Fruit fly (Drosophila melanogaster) whole organism, prepupa: ENCODE data around the gene CG14005.

Experiments
- CG10631 ChIP-seq: fragments of 200-800 bp; sonication (Bioruptor generic); optimal IDR thresholded peaks from 2 replicates; lab custom pipeline; 2016; ENCODE audit warnings: missing biosample characterization, missing genetic modification characterization
- CG15336 ChIP-seq: fragments of 200-800 bp; sonication (Bioruptor generic); IDR thresholded peaks from 2 replicates; pipeline ENCODE4 v1.3.6; 2022; ENCODE audit warnings: missing biosample characterization, missing genetic modification characterization
- CG1621 ChIP-seq: fragments of 200-800 bp; sonication (Bioruptor generic); optimal IDR thresholded peaks from 3 replicates; lab custom pipeline; 2018; ENCODE audit warnings: missing biosample characterization, mild to moderate bottlenecking, missing genetic modification characterization
- CG3032 ChIP-seq: fragments of 200-800 bp; optimal IDR thresholded peaks from 2 replicates; lab custom pipeline; 2019; ENCODE audit warnings: missing biosample characterization, mild to moderate bottlenecking, missing genetic modification characterization, moderate library complexity
- CG31627 ChIP-seq: fragments of 200-800 bp; sonication (Bioruptor generic); optimal IDR thresholded peaks from 3 replicates; lab custom pipeline; 2016; ENCODE audit warnings: missing biosample characterization, missing genetic modification characterization
- CG32006 ChIP-seq: fragments of 200-800 bp; sonication (Bioruptor generic); optimal IDR thresholded peaks from 3 replicates; lab custom pipeline; 2017; ENCODE audit warnings: missing biosample characterization, mild to moderate bottlenecking, missing genetic modification characterization
- CG3919 ChIP-seq: fragments of 200-800 bp; sonication (Bioruptor generic); optimal IDR thresholded peaks from 3 replicates; lab custom pipeline; 2016; ENCODE audit warnings: missing biosample characterization, missing genetic modification characterization
- CG6163 ChIP-seq: fragments of 200-800 bp; sonication (Bioruptor generic); IDR thresholded peaks from 3 replicates; pipeline ENCODE4 v1.3.6; 2022; ENCODE audit warnings: missing biosample characterization, missing genetic modification characterization
- CG6276 ChIP-seq: fragments of 200-800 bp; sonication (Bioruptor generic); optimal IDR thresholded peaks from 2 replicates; lab custom pipeline; 2017; ENCODE audit warnings: missing biosample characterization, mild to moderate bottlenecking, missing genetic modification characterization
- CG6792 ChIP-seq: fragments of 200-800 bp; sonication (Bioruptor generic); optimal IDR thresholded peaks from 3 replicates; lab custom pipeline; 2016; ENCODE audit warnings: missing biosample characterization, missing genetic modification characterization
- CG6808 ChIP-seq: fragments of 200-800 bp; sonication (Bioruptor generic); optimal IDR thresholded peaks from 3 replicates; lab custom pipeline; 2017; ENCODE audit warnings: missing biosample characterization, missing genetic modification characterization, mild to moderate bottlenecking, moderate library complexity, missing genetic modification reagents
- CG7368 ChIP-seq: fragments of 200-800 bp; sonication (Bioruptor generic); optimal IDR thresholded peaks from 3 replicates; lab custom pipeline; 2016; ENCODE audit warnings: missing biosample characterization, missing genetic modification characterization
- CG8119 ChIP-seq: fragments of 200-800 bp; sonication (Bioruptor generic); IDR thresholded peaks from 3 replicates; pipeline ENCODE4 v1.3.6; 2022; ENCODE audit warnings: missing biosample characterization, missing genetic modification characterization
- CG8319 ChIP-seq: fragments of 200-800 bp; sonication (Bioruptor generic); optimal IDR thresholded peaks from 3 replicates; lab custom pipeline; 2016; ENCODE audit warnings: missing biosample characterization, missing genetic modification characterization
- CG8632 ChIP-seq: fragments of 200-800 bp; sonication (Bioruptor generic); optimal IDR thresholded peaks from 3 replicates; lab custom pipeline; 2016; ENCODE audit warnings: missing biosample characterization, missing genetic modification characterization
- Eip75B ChIP-seq: fragments of 200-800 bp; sonication (Bioruptor generic); optimal IDR thresholded peaks from 3 replicates; lab custom pipeline; 2016; ENCODE audit warnings: missing biosample characterization, missing genetic modification characterization
- Eip93F ChIP-seq: fragments of 200-800 bp; sonication (Bioruptor generic); optimal IDR thresholded peaks from 2 replicates; lab custom pipeline; 2016; ENCODE audit warnings: missing biosample characterization, mild to moderate bottlenecking, missing genetic modification characterization
- Ets21C ChIP-seq: fragments of 200-800 bp; sonication (Bioruptor generic); optimal IDR thresholded peaks from 3 replicates; lab custom pipeline; 2016; ENCODE audit warnings: missing biosample characterization, missing genetic modification characterization
- Ets96B ChIP-seq: fragments of 200-800 bp; optimal IDR thresholded peaks from 2 replicates; lab custom pipeline; 2019; ENCODE audit warnings: missing biosample characterization, mild to moderate bottlenecking, missing genetic modification characterization, moderate library complexity
- Gug ChIP-seq: fragments of 200-800 bp; sonication (Bioruptor generic); IDR thresholded peaks from 2 replicates; pipeline ENCODE4 v1.3.6; 2022; ENCODE audit warnings: missing biosample characterization, missing genetic modification characterization
- Hr38 ChIP-seq: sonication (Bioruptor generic); optimal IDR thresholded peaks from 2 replicates; lab custom pipeline; 2016; ENCODE audit warnings: missing biosample characterization, missing genetic modification characterization
- Hr39 ChIP-seq: fragments of 200-800 bp; sonication (Bioruptor generic); optimal IDR thresholded peaks from 2 replicates; lab custom pipeline; 2016; ENCODE audit warnings: missing biosample characterization, missing genetic modification characterization
- Hr4 ChIP-seq: fragments of 200-800 bp; sonication (Bioruptor generic); optimal IDR thresholded peaks from 3 replicates; lab custom pipeline; 2016; ENCODE audit warnings: missing biosample characterization, missing genetic modification characterization
- Lpt ChIP-seq: fragments of 200-800 bp; sonication (Bioruptor generic); optimal IDR thresholded peaks from 3 replicates; lab custom pipeline; 2016; ENCODE audit warnings: missing biosample characterization, missing genetic modification characterization
- OdsH ChIP-seq: fragments of 200-800 bp; sonication (Bioruptor generic); optimal IDR thresholded peaks from 3 replicates; lab custom pipeline; 2016; ENCODE audit warnings: missing biosample characterization, missing genetic modification characterization
- Smox ChIP-seq: fragments of 200-800 bp; sonication (Bioruptor generic); optimal IDR thresholded peaks from 3 replicates; lab custom pipeline; 2016; ENCODE audit warnings: missing biosample characterization, missing genetic modification characterization
- Sox15 ChIP-seq: fragments of 200-800 bp; sonication (Bioruptor generic); optimal IDR thresholded peaks from 3 replicates; lab custom pipeline; 2016; ENCODE audit warnings: missing biosample characterization, missing genetic modification characterization
- achi ChIP-seq: fragments of 200-800 bp; sonication (Bioruptor generic); optimal IDR thresholded peaks from 3 replicates; lab custom pipeline; 2016; ENCODE audit warnings: missing biosample characterization, missing genetic modification characterization
- acj6 ChIP-seq: fragments of 200-800 bp; sonication (Bioruptor generic); optimal IDR thresholded peaks from 3 replicates; lab custom pipeline; 2016; ENCODE audit warnings: missing biosample characterization, missing genetic modification characterization
- dac ChIP-seq: fragments of 200-800 bp; sonication (Bioruptor generic); optimal IDR thresholded peaks from 2 replicates; lab custom pipeline; 2017; ENCODE audit warnings: missing biosample characterization, mild to moderate bottlenecking, missing genetic modification characterization
- dsx ChIP-seq: fragments of 200-800 bp; optimal IDR thresholded peaks from 3 replicates; lab custom pipeline; 2019; ENCODE audit warnings: missing biosample characterization, mild to moderate bottlenecking, missing genetic modification characterization, moderate library complexity; ENCODE audit not compliant: poor library complexity, severe bottlenecking
- eg ChIP-seq: fragments of 200-800 bp; sonication (Bioruptor generic); IDR thresholded peaks from 3 replicates; pipeline ENCODE4 v1.3.6; 2022; ENCODE audit warnings: missing biosample characterization, missing genetic modification characterization
- esn ChIP-seq: fragments of 200-800 bp; sonication (Bioruptor generic); optimal IDR thresholded peaks from 2 replicates; lab custom pipeline; 2016; ENCODE audit warnings: missing biosample characterization, mild to moderate bottlenecking, missing genetic modification characterization, moderate library complexity
- fd59A ChIP-seq: fragments of 200-800 bp; sonication (Bioruptor generic); optimal IDR thresholded peaks from 2 replicates; lab custom pipeline; 2017; ENCODE audit warnings: missing biosample characterization, mild to moderate bottlenecking, missing genetic modification characterization, missing genetic modification reagents
- fd85E ChIP-seq: fragments of 200-800 bp; sonication (Bioruptor generic); optimal IDR thresholded peaks from 3 replicates; lab custom pipeline; 2016; ENCODE audit warnings: missing biosample characterization, missing genetic modification characterization
- fkh ChIP-seq: fragments of 200-800 bp; sonication (Bioruptor generic); optimal IDR thresholded peaks from 3 replicates; lab custom pipeline; 2017; ENCODE audit warnings: missing biosample characterization, mild to moderate bottlenecking, missing genetic modification characterization, moderate library complexity
- lz ChIP-seq: fragments of 200-800 bp; sonication (Bioruptor generic); optimal IDR thresholded peaks from 3 replicates; lab custom pipeline; 2016; ENCODE audit warnings: missing biosample characterization, missing genetic modification characterization
- net ChIP-seq: fragments of 200-800 bp; sonication (Bioruptor generic); optimal IDR thresholded peaks from 3 replicates; lab custom pipeline; 2016; ENCODE audit warnings: missing biosample characterization, missing genetic modification characterization
- pdm3 ChIP-seq: fragments of 200-800 bp; sonication (Bioruptor generic); optimal IDR thresholded peaks from 3 replicates; lab custom pipeline; 2016; ENCODE audit warnings: missing biosample characterization, missing genetic modification characterization
- salr ChIP-seq, 2 experiments: fragments of 200-800 bp; sonication (Bioruptor generic); optimal IDR thresholded peaks; 3 replicates each; lab custom pipeline; 2016 to 2018; ENCODE audit warnings: missing biosample characterization in 2 of 2, missing genetic modification characterization in 2 of 2, mild to moderate bottlenecking in 1 of 2
- spab ChIP-seq: fragments of 200-800 bp; sonication (Bioruptor generic); optimal IDR thresholded peaks from 2 replicates; lab custom pipeline; 2017; ENCODE audit warnings: missing biosample characterization, mild to moderate bottlenecking, missing genetic modification characterization, missing genetic modification reagents
- ss ChIP-seq, 2 experiments: fragments of 200-800 bp; sonication (Bioruptor generic); optimal IDR thresholded peaks; 2 replicates in 1 of 2; 3 replicates in 1 of 2; lab custom pipeline; 2017 to 2018; ENCODE audit warnings: mild to moderate bottlenecking in 2 of 2, missing biosample characterization in 2 of 2, missing genetic modification characterization in 2 of 2, moderate library complexity in 1 of 2
- svp ChIP-seq: fragments of 200-800 bp; sonication (Bioruptor generic); peaks from one replicate; lab custom pipeline; 2016; ENCODE audit warnings: missing biosample characterization, missing genetic modification characterization
- topi ChIP-seq: fragments of 200-800 bp; sonication (Bioruptor generic); optimal IDR thresholded peaks from 3 replicates; lab custom pipeline; 2016; ENCODE audit warnings: missing biosample characterization, missing genetic modification characterization
- vri ChIP-seq: fragments of 200-800 bp; sonication (Bioruptor generic); optimal IDR thresholded peaks from 3 replicates; lab custom pipeline; 2016; ENCODE audit warnings: missing biosample characterization, mild to moderate bottlenecking, missing genetic modification characterization

Gene CG14005

dm6 chr2L:5804077-5804476 is 2.3 kb upstream of the CG14005 start:
- TF ChIP-seq Sox15 (GFP tag; lab: Kevin White, UChicago) (no peak), svp (GFP tag; lab: Kevin White, UChicago) (peak; percentile 57)

- TF ChIP-seq dac (GFP tag; lab: Kevin White, UChicago) = no peak
- 0 out of 2 replicates have a peak, but pooled peaks have one; percentile 6 for TF ChIP-seq Gug (GFP tag; lab: Robert Waterston, UW)
- TF ChIP-seq, all 60 proteins: peak for 1
Observed at dm6 chr2L:5800388-5800748, 1.4 kb downstream of the CG14005 start.

dm6 chr2L:5799435-5800387 is 2.1 kb downstream of the CG14005 start, which contains the start of gene CG9171:
Gene CG9171, minus strand, starts transcription at chr2L:5800253.
- peak; percentile 6 for TF ChIP-seq CG6792 (GFP tag; lab: Kevin White, UChicago)
- TF ChIP-seq topi = no peak
- peak; percentile 32 for TF ChIP-seq CG6808 (GFP tag; lab: Kevin White, UChicago)
- TF ChIP-seq Hr39 (GFP tag; lab: Kevin White, UChicago) = no peak
- TF ChIP-seq achi (GFP tag; lab: Kevin White, UChicago) = peak; percentile 24
- peak; percentile 16 for TF ChIP-seq CG31627 (GFP tag; lab: Kevin White, UChicago)
- peak; percentile 10 for TF ChIP-seq OdsH
- no peak for TF ChIP-seq svp (GFP tag; lab: Kevin White, UChicago)
- peak; percentile 51 for TF ChIP-seq eg (GFP tag; lab: Robert Waterston, UW)
- peak; percentile 20 for TF ChIP-seq pdm3
- no peak for TF ChIP-seq Ets21C (GFP tag; lab: Kevin White, UChicago)
- no peak for TF ChIP-seq lz (GFP tag; lab: Kevin White, UChicago)
- no peak for TF ChIP-seq CG3032 (tag; lab: Kevin White, UChicago)
- TF ChIP-seq fkh (GFP tag; lab: Kevin White, UChicago) = peak; percentile 70
- no peak for TF ChIP-seq dac (GFP tag; lab: Kevin White, UChicago)
- TF ChIP-seq Hr38 (GFP tag; lab: Kevin White, UChicago) = no peak
- no peak for TF ChIP-seq Smox (GFP tag; lab: Kevin White, UChicago)
- TF ChIP-seq CG1621 (tag; lab: Kevin White, UChicago) = peak; percentile 45
- TF ChIP-seq Eip93F (GFP tag; lab: Kevin White, UChicago) = no peak
- TF ChIP-seq fd59A = no peak
- peak; percentile 76 for TF ChIP-seq CG6276 (GFP tag; lab: Kevin White, UChicago)
- TF ChIP-seq Lpt (GFP tag; lab: Kevin White, UChicago) = no peak
- TF ChIP-seq CG6163 = peak; percentile 64; the same call in 2 of the 3 replicates
- no peak for TF ChIP-seq Eip75B (GFP tag; lab: Kevin White, UChicago)
- no peak; the same call in none of the 2 replicates for TF ChIP-seq CG15336 (GFP tag; lab: Robert Waterston, UW)
- TF ChIP-seq salr (GFP tag; optimal IDR thresholded peaks at IDR 0.05; lab: Kevin White, UChicago) = peak in 1 of 2 experiments; percentile 29
- TF ChIP-seq vri (GFP tag; lab: Kevin White, UChicago) = no peak
- peak; percentile 50 to 59 for TF ChIP-seq ss (GFP tag; optimal IDR thresholded peaks at IDR 0.05; lab: Kevin White, UChicago)
- no peak for TF ChIP-seq acj6 (GFP tag; lab: Kevin White, UChicago)
- TF ChIP-seq Hr4 (GFP tag; lab: Kevin White, UChicago) = no peak
- peak; percentile 22 for TF ChIP-seq net (GFP tag; lab: Kevin White, UChicago)
- TF ChIP-seq CG3919 (GFP tag; lab: Kevin White, UChicago) = peak; percentile 24
- TF ChIP-seq CG10631 (GFP tag; lab: Kevin White, UChicago) = no peak
- no peak for TF ChIP-seq Sox15 (GFP tag; lab: Kevin White, UChicago)
- TF ChIP-seq CG7368 (GFP tag; lab: Kevin White, UChicago) = no peak
- peak; percentile 21 for TF ChIP-seq Ets96B
- TF ChIP-seq esn (GFP tag; lab: Kevin White, UChicago) = no peak
- peak; percentile 44; the same call in 2 of the 3 replicates for TF ChIP-seq CG8119 (GFP tag; lab: Robert Waterston, UW)
- no peak for TF ChIP-seq CG8632
- TF ChIP-seq spab (GFP tag; lab: Kevin White, UChicago) = peak; percentile 40
- peak; percentile 45 for TF ChIP-seq CG32006 (GFP tag; lab: Kevin White, UChicago)
- TF ChIP-seq fd85E (GFP tag; lab: Kevin White, UChicago) = no peak
- peak; percentile 94 for TF ChIP-seq dsx (GFP tag; lab: Kevin White, UChicago)
- peak; percentile 32 for TF ChIP-seq CG8319 (GFP tag; lab: Kevin White, UChicago)
